Worm (Caenorhabditis elegans): Measurements from ENCODE around the gene F15H10.10.

The F15H10.10 gene

DNA sequence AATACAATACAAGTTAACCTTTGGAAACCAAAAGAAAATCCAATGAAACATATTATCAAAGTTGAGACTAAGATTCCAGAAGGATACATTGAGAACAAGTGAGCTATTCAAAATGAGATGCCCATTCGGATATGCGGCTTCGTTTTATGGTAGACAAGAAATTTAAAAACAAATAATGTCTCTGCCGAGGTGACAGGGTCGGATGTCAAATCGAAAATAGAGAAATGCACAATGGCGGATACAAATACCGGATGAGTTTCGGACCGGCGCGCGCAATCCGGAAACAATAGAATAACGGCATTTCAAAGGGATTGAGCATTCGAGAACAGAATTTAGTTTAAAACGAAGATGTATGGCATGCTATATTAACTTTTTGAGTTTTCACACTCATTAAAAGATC is 46.5 kb upstream of the F15H10.10 start, which contains the start of gene F22E12.3:
Gene F22E12.3 (minus strand): TSS at position 101 of the 400 bp plus-strand sequence.
- TF ChIP-seq php-3 (GFP tag; IDR thresholded peaks at IDR 0.05) (no peak), daf-12 (tag; optimal IDR thresholded peaks at IDR 0.05) (no peak), vab-7 (GFP tag; IDR thresholded peaks at IDR 0.05) (no peak), cey-2 (tag; optimal IDR thresholded peaks at IDR 0.05; ENCODE audit: borderline replicate concordance, insufficient read depth) (no peak), ZK546.5 (tag; optimal IDR thresholded peaks at IDR 0.05) (no peak), unc-62 (GFP tag; optimal IDR thresholded peaks at IDR 0.05 in 1 of 2) (no peak), unc-62 (tag; optimal IDR thresholded peaks at IDR 0.05) (no peak), nhr-77 (tag; optimal IDR thresholded peaks at IDR 0.05) (no peak), nhr-102 (tag; optimal IDR thresholded peaks at IDR 0.05) (no peak), fkh-10 (GFP tag; optimal IDR thresholded peaks at IDR 0.05) (no peak), nhr-41 (GFP tag; IDR thresholded peaks at IDR 0.05) (no peak), Y105C5A.15 (GFP tag; IDR thresholded peaks at IDR 0.05) (no peak), pqm-1 (tag; optimal IDR thresholded peaks at IDR 0.05) (no peak), lsy-2 (tag; optimal IDR thresholded peaks at IDR 0.05) (no peak), skn-1 (tag; optimal IDR thresholded peaks at IDR 0.05) (no peak), duxl-1 (tag; optimal IDR thresholded peaks at IDR 0.05; ENCODE audit: poor library complexity) (no peak)

DNA sequence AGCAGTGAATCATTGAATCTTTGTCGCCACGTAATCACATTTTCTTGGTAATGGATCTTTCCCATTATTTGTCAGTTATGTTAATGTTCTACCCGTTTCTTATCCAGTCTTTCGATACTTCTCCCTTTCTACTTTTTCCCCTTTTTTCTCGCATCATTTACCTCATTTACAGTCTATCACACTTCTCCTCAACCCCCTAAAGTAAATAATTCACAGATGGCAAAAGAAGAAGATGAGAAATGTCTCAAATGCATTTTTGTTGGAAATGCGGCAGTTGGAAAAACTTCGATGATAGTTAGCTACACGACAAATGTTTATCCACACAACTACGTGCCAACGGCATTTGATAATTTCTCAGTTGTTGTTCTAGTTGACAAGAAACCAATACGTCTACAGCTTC is 45.2 kb upstream of the F15H10.10 start, which contains the start of gene chw-1:
Gene chw-1 (plus strand): TSS at position 217 of the 400 bp plus-strand sequence.
- TF ChIP-seq zag-1 (tag; optimal IDR thresholded peaks at IDR 0.05), result no peak
- TF ChIP-seq F49E8.2 (tag; optimal IDR thresholded peaks at IDR 0.05; ENCODE audit: borderline replicate concordance), result no peak
- TF ChIP-seq lin-38 (GFP tag; IDR thresholded peaks at IDR 0.05), result no peak
- TF ChIP-seq unc-62 (GFP tag; optimal IDR thresholded peaks at IDR 0.05 in 1 of 2), result peak in 1 of 2 experiments; percentile 94
- TF ChIP-seq unc-62 (tag; optimal IDR thresholded peaks at IDR 0.05), result no peak

DNA sequence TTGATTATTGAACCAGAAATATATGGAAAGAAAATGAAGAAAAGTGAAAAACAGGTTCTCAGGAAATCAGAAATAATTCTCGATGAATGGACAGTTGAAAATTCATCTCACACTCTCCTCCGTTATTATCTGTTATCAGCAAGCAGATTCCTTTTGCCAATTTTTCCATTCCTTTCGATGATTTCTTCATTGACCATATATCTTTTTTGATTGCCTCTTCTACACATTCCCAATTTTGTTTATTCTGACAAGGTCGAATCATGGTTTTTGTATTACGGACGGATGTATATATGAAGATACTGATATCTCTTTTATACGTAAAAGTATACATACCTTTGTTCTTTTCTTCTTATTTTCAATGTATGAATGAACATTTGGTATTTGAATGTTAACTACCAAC is 43.9 kb upstream of the F15H10.10 start:
- TF ChIP-seq daf-8 (GFP tag; IDR thresholded peaks at IDR 0.05) (no peak), zag-1 (tag; optimal IDR thresholded peaks at IDR 0.05) (no peak), nhr-111 (GFP tag; optimal IDR thresholded peaks at IDR 0.05) (no peak), hmg-1.1 (GFP tag; IDR thresholded peaks at IDR 0.05) (no peak), tra-1 (GFP tag; IDR thresholded peaks at IDR 0.05) (no peak), duxl-1 (tag; optimal IDR thresholded peaks at IDR 0.05; ENCODE audit: poor library complexity) (no peak), aha-1 (tag) (no peak), nhr-28 (tag; optimal IDR thresholded peaks at IDR 0.05) (peak; percentile 4), unc-62 (GFP tag; optimal IDR thresholded peaks at IDR 0.05 in 1 of 2) (peak in 1 of 2 experiments; percentile 82), unc-62 (tag; optimal IDR thresholded peaks at IDR 0.05) (no peak), dpl-1 (GFP tag; optimal IDR thresholded peaks at IDR 0.05) (no peak)

DNA sequence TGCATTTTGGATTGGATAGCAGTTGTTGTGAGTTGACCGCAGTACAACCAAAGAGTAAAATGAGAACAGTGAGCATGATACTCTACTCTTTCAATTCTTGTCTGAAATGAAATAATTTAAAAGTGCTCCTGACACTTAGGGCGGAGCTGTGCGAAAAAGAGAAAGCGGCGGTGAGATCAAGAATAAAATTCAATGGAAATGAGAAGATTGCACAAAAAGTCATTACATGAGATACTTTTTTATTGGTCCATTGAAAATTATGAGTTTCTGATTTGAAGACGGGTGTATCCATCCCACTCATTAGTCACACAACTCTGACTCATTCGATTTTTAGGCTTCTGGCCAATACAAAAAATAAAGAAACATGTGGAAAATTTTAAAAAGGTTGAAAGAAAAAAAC is 40.4 kb upstream of the F15H10.10 start, which contains the start of gene F22E12.1:
Gene F22E12.1 (minus strand): TSS at position 101 of the 400 bp plus-strand sequence.
- TF ChIP-seq lin-29 (GFP tag; IDR thresholded peaks at IDR 0.05), result no peak
- no peak for TF ChIP-seq mes-2 (tag; optimal IDR thresholded peaks at IDR 0.05; ENCODE audit: poor library complexity, severe bottlenecking)
- no peak for TF ChIP-seq ctbp-1 (GFP tag; IDR thresholded peaks at IDR 0.05)
- no peak for TF ChIP-seq zip-11 (GFP tag; IDR thresholded peaks at IDR 0.05)
- TF ChIP-seq dmd-6 (GFP tag; IDR thresholded peaks at IDR 0.05), result no peak
- TF ChIP-seq unc-130 (GFP tag; optimal IDR thresholded peaks at IDR 0.05), result no peak
- no peak for TF ChIP-seq skn-1 (tag; optimal IDR thresholded peaks at IDR 0.05)
- no peak for TF ChIP-seq nhr-41 (GFP tag; IDR thresholded peaks at IDR 0.05)
- TF ChIP-seq egl-43 (GFP tag; IDR thresholded peaks at IDR 0.05), result no peak

DNA sequence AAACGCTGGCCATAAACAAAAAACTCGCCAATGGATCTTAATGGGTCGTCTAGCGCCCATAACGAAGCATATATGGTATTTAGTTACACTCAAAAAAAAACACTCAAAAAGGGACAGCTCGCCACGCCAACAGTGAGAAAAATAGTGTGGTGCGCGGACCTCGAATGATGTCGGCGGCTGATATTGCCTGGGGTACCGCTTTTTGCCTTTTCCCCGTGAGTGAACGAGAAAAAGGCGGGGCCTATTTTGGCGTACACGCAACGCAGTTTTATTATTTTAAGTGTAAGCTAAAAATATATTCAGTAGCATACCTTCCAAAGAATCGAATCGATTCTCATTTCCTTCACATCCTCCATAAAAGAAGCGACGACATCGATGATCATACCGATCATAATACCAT is 40.0 kb upstream of the F15H10.10 start:
- 0 out of 2 replicates have a peak, but pooled peaks have one; percentile 46 for TF ChIP-seq snpc-1.2 (GFP tag; IDR thresholded peaks at IDR 0.05)
